Worm (Caenorhabditis elegans) whole organism, L4/young adult: ENCODE measurements around the gene leo-1.

ENCODE experiments used
- dao-5 ChIP-seq: sonication (generic microtip); optimal IDR thresholded peaks from 2 replicates; lab custom pipeline; 2016; ENCODE audit warnings: missing genotype, missing genetic modification characterization, moderate library complexity, missing compliant biosample characterization
- him-1 ChIP-seq: sonication (generic microtip); optimal IDR thresholded peaks from 2 replicates; lab custom pipeline; 2016; ENCODE audit warnings: missing genotype, missing genetic modification reagents, missing genetic modification characterization, missing compliant biosample characterization

DNA sequence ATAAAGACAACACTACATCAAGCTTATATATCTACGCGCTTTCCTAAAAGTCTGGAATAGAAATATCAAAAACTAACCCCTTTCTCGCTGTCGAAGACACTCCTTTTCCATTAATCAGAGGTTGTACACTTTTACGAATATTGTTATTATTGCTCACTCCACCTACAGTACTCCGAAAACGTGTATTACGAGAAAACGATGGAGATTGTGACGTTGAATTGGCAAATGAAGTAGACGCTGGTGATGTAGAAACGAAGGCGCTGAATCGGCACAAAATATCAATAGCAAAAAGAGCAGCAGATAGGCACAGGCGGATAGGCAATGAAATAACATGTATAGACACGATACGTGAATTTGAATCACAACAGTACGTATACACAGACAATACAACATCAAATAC is 15.1 kb upstream of the leo-1 start:
- TF ChIP-seq him-1 (tag; lab: Kevin White, UChicago) (no peak), dao-5 (tag; lab: Kevin White, UChicago) (no peak)
